Fruit fly (Drosophila melanogaster): Measurements from ENCODE around the gene mus312.

dm6 chr3L:7359827-7360323, 30.9 kb downstream of the mus312 start, which contains the start of gene pst:
- TF ChIP-seq CG9215 (GFP tag; IDR thresholded peaks at IDR 0.05) (no peak), btn (GFP tag; optimal IDR thresholded peaks at IDR 0.05) (no peak), grau (tag; optimal IDR thresholded peaks at IDR 0.05) (no peak), CG7556 (GFP tag; optimal IDR thresholded peaks at IDR 0.05) (no peak), Spps (tag; optimal IDR thresholded peaks at IDR 0.05) (no peak), CG12155 (GFP tag; optimal IDR thresholded peaks at IDR 0.05) (peak; percentile 96), CG8478 (optimal IDR thresholded peaks at IDR 0.05) (no peak)

Measured in whole organism, embryonic.